Fruit fly (Drosophila melanogaster) whole organism, embryonic: ENCODE data around the gene CaBP1.

ENCODE experiments used
- CG10543 ChIP-seq: fragments of 200-800 bp; sonication (Bioruptor generic); optimal IDR thresholded peaks from 3 replicates; lab custom pipeline; 2017; ENCODE audit warnings: missing biosample characterization, mild to moderate bottlenecking, missing genetic modification characterization, moderate library complexity
- CG10565 ChIP-seq: fragments of 200-800 bp; sonication (Bioruptor generic); optimal IDR thresholded peaks from 3 replicates; lab custom pipeline; 2016; ENCODE audit warnings: missing biosample characterization, mild to moderate bottlenecking, missing genetic modification characterization
- CG11696 ChIP-seq: fragments of 200-800 bp; sonication (Bioruptor generic); IDR thresholded peaks from 2 replicates; pipeline ENCODE4 v1.3.6; 2022; ENCODE audit warnings: missing biosample characterization, missing genetic modification characterization
- CG1233 ChIP-seq: fragments of 200-800 bp; sonication (Bioruptor generic); optimal IDR thresholded peaks from 4 replicates; lab custom pipeline; 2018; ENCODE audit warnings: missing biosample characterization, mild to moderate bottlenecking, missing genetic modification characterization
- CG12942 ChIP-seq: fragments of 200-800 bp; sonication (Bioruptor generic); optimal IDR thresholded peaks from 3 replicates; lab custom pipeline; 2016; ENCODE audit warnings: missing biosample characterization, missing genetic modification characterization
- CG13287 ChIP-seq: fragments of 200-800 bp; sonication (Bioruptor generic); IDR thresholded peaks from 2 replicates; pipeline ENCODE4 v1.3.6; 2022; ENCODE audit warnings: missing biosample characterization, missing genetic modification characterization; ENCODE audit not compliant: partially characterized antibody
- CG17802 ChIP-seq: fragments of 200-800 bp; sonication (Bioruptor generic); optimal IDR thresholded peaks from 2 replicates; lab custom pipeline; 2018; ENCODE audit warnings: missing biosample characterization, mild to moderate bottlenecking, missing genetic modification characterization, moderate library complexity
- CG17912 ChIP-seq: fragments of 200-800 bp; sonication (Bioruptor generic); optimal IDR thresholded peaks from 2 replicates; lab custom pipeline; 2018; ENCODE audit warnings: missing biosample characterization, mild to moderate bottlenecking, missing genetic modification characterization
- CG18262 ChIP-seq: fragments of 200-800 bp; optimal IDR thresholded peaks from 3 replicates; lab custom pipeline; 2019; ENCODE audit warnings: missing biosample characterization, mild to moderate bottlenecking, missing genetic modification characterization, moderate library complexity
- CG2199 ChIP-seq: fragments of 200-800 bp; sonication (Bioruptor generic); IDR thresholded peaks from 3 replicates; pipeline ENCODE4 v1.3.6; 2022; ENCODE audit warnings: missing biosample characterization, missing genetic modification characterization
- CG3163 ChIP-seq: fragments of 200-800 bp; sonication (Bioruptor generic); optimal IDR thresholded peaks from 3 replicates; lab custom pipeline; 2016; ENCODE audit warnings: missing biosample characterization, missing genetic modification characterization
- CG3847 ChIP-seq: fragments of 200-800 bp; sonication (Bioruptor generic); IDR thresholded peaks from 2 replicates; pipeline ENCODE4 v1.3.6; 2022; ENCODE audit warnings: missing biosample characterization, missing genetic modification characterization
- CG4424 ChIP-seq: fragments of 200-800 bp; sonication (Bioruptor generic); optimal IDR thresholded peaks from 3 replicates; lab custom pipeline; 2016; ENCODE audit warnings: missing biosample characterization, missing genetic modification characterization
- CG7271 ChIP-seq: fragments of 200-800 bp; sonication (Bioruptor generic); optimal IDR thresholded peaks from 2 replicates; lab custom pipeline; 2018; ENCODE audit warnings: missing biosample characterization, mild to moderate bottlenecking, missing genetic modification characterization, moderate library complexity
- CG7839 ChIP-seq: fragments of 200-800 bp; sonication (Bioruptor generic); optimal IDR thresholded peaks from 3 replicates; lab custom pipeline; 2018; ENCODE audit warnings: missing biosample characterization, mild to moderate bottlenecking, missing genetic modification characterization, moderate library complexity
- D19A ChIP-seq: fragments of 200-800 bp; optimal IDR thresholded peaks from 3 replicates; lab custom pipeline; 2019; ENCODE audit warnings: missing biosample characterization, mild to moderate bottlenecking, missing genetic modification characterization, moderate library complexity
- Doc2 ChIP-seq: fragments of 200-800 bp; sonication (Bioruptor generic); IDR thresholded peaks from 2 replicates; pipeline ENCODE4 v1.3.6; 2022; ENCODE audit warnings: missing biosample characterization, missing genetic modification characterization
- E2f1 ChIP-seq: fragments of 200-800 bp; sonication (Bioruptor generic); IDR thresholded peaks from 2 replicates; pipeline ENCODE4 v1.3.6; 2022; ENCODE audit warnings: missing biosample characterization, missing genetic modification characterization
- Ets65A ChIP-seq: fragments of 200-800 bp; sonication (Bioruptor generic); peaks from one replicate; lab custom pipeline; 2016; ENCODE audit warnings: missing biosample characterization, missing genetic modification characterization
- HLH3B ChIP-seq: fragments of 200-800 bp; sonication (Bioruptor generic); IDR thresholded peaks from 2 replicates; pipeline ENCODE4 v1.3.6; 2022; ENCODE audit warnings: missing biosample characterization, missing genetic modification characterization
- Hr39 ChIP-seq: fragments of >200 bp; optimal IDR thresholded peaks from 2 replicates; lab custom pipeline; 2017
- Med ChIP-seq: fragments of 200-800 bp; sonication (Bioruptor generic); peaks from one replicate; lab custom pipeline; 2016; ENCODE audit warnings: missing biosample characterization, missing genetic modification characterization, mild to moderate bottlenecking, inconsistent platforms, moderate library complexity
- Mrtf ChIP-seq: fragments of 200-800 bp; sonication (Bioruptor generic); IDR thresholded peaks from 3 replicates; pipeline ENCODE4 v1.3.6; 2022; ENCODE audit warnings: missing biosample characterization, missing genetic modification characterization
- Neu2 ChIP-seq: fragments of 200-800 bp; sonication (Bioruptor generic); optimal IDR thresholded peaks from 3 replicates; lab custom pipeline; 2016; ENCODE audit warnings: missing biosample characterization, missing genetic modification characterization, borderline replicate concordance
- Poxn ChIP-seq: fragments of 200-800 bp; sonication (Bioruptor generic); IDR thresholded peaks from 2 replicates; pipeline ENCODE4 v1.3.6; 2022; ENCODE audit warnings: missing biosample characterization, missing genetic modification characterization
- Rx ChIP-seq: fragments of 200-800 bp; sonication (Bioruptor generic); IDR thresholded peaks from 2 replicates; pipeline ENCODE4 v1.3.6; 2022; ENCODE audit warnings: missing biosample characterization, missing genetic modification characterization
- Sox102F ChIP-seq: fragments of 200-800 bp; sonication (Bioruptor generic); optimal IDR thresholded peaks from 2 replicates; lab custom pipeline; 2018; ENCODE audit warnings: missing biosample characterization, mild to moderate bottlenecking, missing genetic modification characterization, moderate library complexity
- Tbp ChIP-seq: fragments of >200 bp; optimal IDR thresholded peaks from 2 replicates; lab custom pipeline; 2018; ENCODE audit warnings: missing biosample characterization, missing genetic modification characterization
- Xrp1 ChIP-seq: fragments of 200-800 bp; sonication (Bioruptor generic); IDR thresholded peaks from 2 replicates; pipeline ENCODE4 v1.3.6; 2022; ENCODE audit warnings: missing biosample characterization, missing genetic modification characterization
- aop ChIP-seq: fragments of 200-800 bp; sonication (Bioruptor generic); IDR thresholded peaks from 2 replicates; pipeline ENCODE4 v1.3.6; 2022; ENCODE audit warnings: missing biosample characterization, missing genetic modification characterization
- az2 ChIP-seq: fragments of 200-800 bp; sonication (Bioruptor generic); optimal IDR thresholded peaks from 3 replicates; lab custom pipeline; 2016; ENCODE audit warnings: missing biosample characterization, missing genetic modification characterization
- cas ChIP-seq: fragments of 200-800 bp; sonication (Bioruptor generic); IDR thresholded peaks from 2 replicates; pipeline ENCODE4 v1.3.6; 2022; ENCODE audit warnings: missing biosample characterization, missing genetic modification characterization
- cato ChIP-seq: fragments of 200-800 bp; sonication (Bioruptor generic); optimal IDR thresholded peaks from 2 replicates; lab custom pipeline; 2016; ENCODE audit warnings: missing biosample characterization, missing genetic modification characterization, borderline replicate concordance
- chinmo ChIP-seq: fragments of 200-800 bp; sonication (Bioruptor generic); IDR thresholded peaks from 4 replicates; pipeline ENCODE4 v1.3.6; 2022; ENCODE audit warnings: missing biosample characterization, missing genetic modification characterization; ENCODE audit not compliant: partially characterized antibody
- ci ChIP-seq: fragments of 200-800 bp; sonication (Bioruptor generic); IDR thresholded peaks from 3 replicates; pipeline ENCODE4 v1.3.6; 2022; ENCODE audit warnings: missing biosample characterization, missing genetic modification characterization
- crol ChIP-seq: fragments of 200-800 bp; sonication (Bioruptor generic); IDR thresholded peaks from 2 replicates; pipeline ENCODE4 v1.3.6; 2022; ENCODE audit warnings: missing biosample characterization, missing genetic modification characterization
- dan ChIP-seq: fragments of 200-800 bp; sonication (Bioruptor generic); IDR thresholded peaks from 2 replicates; pipeline ENCODE4 v1.3.6; 2022; ENCODE audit warnings: missing biosample characterization, missing genetic modification characterization
- lab ChIP-seq: fragments of 200-800 bp; sonication (Bioruptor generic); optimal IDR thresholded peaks from 3 replicates; lab custom pipeline; 2017; ENCODE audit warnings: missing biosample characterization, missing genetic modification characterization, mild to moderate bottlenecking, moderate library complexity, missing genetic modification reagents
- pzg ChIP-seq: fragments of 200-800 bp; sonication (Bioruptor generic); optimal IDR thresholded peaks from 3 replicates; lab custom pipeline; 2018; ENCODE audit warnings: missing biosample characterization, mild to moderate bottlenecking, missing genetic modification characterization, moderate library complexity
- seq ChIP-seq: fragments of 200-800 bp; sonication (Bioruptor generic); IDR thresholded peaks from 2 replicates; pipeline ENCODE4 v1.3.6; 2022; ENCODE audit warnings: missing biosample characterization, missing genetic modification characterization
- sr ChIP-seq: fragments of 200-800 bp; sonication (Bioruptor generic); IDR thresholded peaks from 3 replicates; pipeline ENCODE4 v1.3.6; 2022; ENCODE audit warnings: missing biosample characterization, missing genetic modification characterization
- stc ChIP-seq: fragments of 200-800 bp; sonication (Bioruptor generic); IDR thresholded peaks from 2 replicates; pipeline ENCODE4 v1.3.6; 2022; ENCODE audit warnings: missing biosample characterization, missing genetic modification characterization
- tin ChIP-seq: fragments of 200-800 bp; sonication (Bioruptor generic); optimal IDR thresholded peaks from 3 replicates; lab custom pipeline; 2016; ENCODE audit warnings: missing biosample characterization, missing genetic modification characterization
- trh ChIP-seq: fragments of 200-800 bp; sonication (Bioruptor generic); optimal IDR thresholded peaks from 2 replicates; lab custom pipeline; 2016; ENCODE audit warnings: missing biosample characterization, missing genetic modification characterization
- tup ChIP-seq: fragments of 200-800 bp; sonication (Bioruptor generic); optimal IDR thresholded peaks from 2 replicates; lab custom pipeline; 2016; ENCODE audit warnings: missing biosample characterization, mild to moderate bottlenecking, missing genetic modification characterization, moderate library complexity

The CaBP1 gene

DNA sequence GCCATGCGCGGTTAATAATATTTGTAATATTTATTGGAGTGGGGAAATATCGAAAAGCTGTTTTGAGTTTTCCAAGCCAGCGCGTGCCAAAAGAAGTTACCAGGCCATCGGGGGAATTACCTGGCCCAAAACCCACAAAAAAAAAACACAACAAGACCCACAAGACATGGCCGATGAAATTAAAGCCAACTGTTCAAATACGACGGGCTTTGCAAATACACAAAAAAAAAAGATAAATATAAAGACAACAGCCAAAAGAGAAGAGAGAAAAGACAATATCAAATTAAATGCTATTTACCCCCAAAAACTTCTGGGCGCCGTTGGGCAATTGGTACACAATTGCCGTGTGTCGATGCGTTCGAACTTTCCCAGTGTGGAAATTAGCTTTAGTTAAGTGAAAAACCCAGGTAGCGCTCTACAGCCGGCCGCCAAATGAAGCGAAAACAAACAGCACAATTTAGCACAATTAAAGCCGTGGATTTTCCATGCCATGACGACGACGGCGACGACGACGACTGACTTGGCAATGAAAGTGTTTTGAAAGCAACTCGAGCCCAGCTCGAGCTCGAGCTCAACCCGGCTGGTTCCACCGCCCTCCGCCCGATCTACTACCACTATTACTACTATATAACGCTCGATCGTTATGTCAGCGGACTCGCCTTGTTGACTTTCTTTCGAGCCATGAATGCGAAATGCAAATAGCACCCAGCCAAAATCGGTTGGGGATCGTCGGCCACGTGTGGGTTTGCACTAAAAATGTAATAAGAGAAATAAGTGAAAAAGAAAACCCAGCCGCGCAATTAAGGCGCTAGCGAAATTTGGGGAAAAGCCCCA is 38.5 kb downstream of the CaBP1 start (continued):
- TF ChIP-seq trh (GFP tag; lab: Kevin White, UChicago) (no peak), D19A (tag; lab: Kevin White, UChicago) (no peak), CG1233 (GFP tag; lab: Kevin White, UChicago) (peak; percentile 15), Doc2 (GFP tag; lab: Robert Waterston, UW) (no peak), CG3163 (GFP tag; lab: Kevin White, UChicago) (peak; percentile 12), CG11696 (GFP tag; lab: Robert Waterston, UW) (peak; percentile 56; the same call in 1 of the 2 replicates), CG4424 (no peak), CG10543 (GFP tag; lab: Kevin White, UChicago) (peak; percentile 79), pzg (GFP tag; lab: Kevin White, UChicago) (no peak)

DNA sequence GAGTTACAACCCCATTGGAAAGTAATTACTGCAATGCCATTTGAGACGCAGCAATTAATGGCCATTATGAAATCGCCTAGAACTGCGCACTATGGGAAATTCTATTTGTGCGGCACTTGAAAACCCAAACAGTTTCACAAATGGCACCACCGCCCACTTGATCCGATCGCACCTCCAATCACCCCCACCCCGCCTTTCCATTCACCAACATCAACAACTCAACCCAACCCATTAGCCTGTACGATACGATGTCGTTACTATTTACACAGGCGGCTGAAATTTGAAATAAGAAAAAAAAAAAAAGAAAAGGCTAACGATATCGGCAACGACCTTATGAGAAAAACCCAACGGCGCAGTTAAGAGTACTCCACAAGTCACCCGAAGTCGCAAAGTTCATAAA is 39.4 kb downstream of the CaBP1 start:
- TF ChIP-seq CG1233 (GFP tag; lab: Kevin White, UChicago) (no peak), CG7271 (tag; lab: Kevin White, UChicago) (no peak), ci (0 out of 3 replicates have a peak, but pooled peaks have one; percentile 23), sr (GFP tag; lab: Robert Waterston, UW) (0 out of 3 replicates have a peak, but pooled peaks have one; percentile 25), HLH3B (GFP tag; lab: Robert Waterston, UW) (0 out of 2 replicates have a peak, but pooled peaks have one; percentile 16), Neu2 (no peak), Sox102F (no peak), Ets65A (GFP tag; lab: Kevin White, UChicago) (peak; percentile 17), Med (GFP tag; lab: Kevin White, UChicago) (peak; percentile 52), tup (GFP tag; lab: Kevin White, UChicago) (no peak), seq (GFP tag; lab: Robert Waterston, UW) (0 out of 2 replicates have a peak, but pooled peaks have one; percentile 18), Rx (GFP tag; lab: Robert Waterston, UW) (no peak), cas (GFP tag; lab: Robert Waterston, UW) (no peak), crol (0 out of 2 replicates have a peak, but pooled peaks have one; percentile 50), lab (GFP tag; lab: Kevin White, UChicago) (peak; percentile 1)

DNA sequence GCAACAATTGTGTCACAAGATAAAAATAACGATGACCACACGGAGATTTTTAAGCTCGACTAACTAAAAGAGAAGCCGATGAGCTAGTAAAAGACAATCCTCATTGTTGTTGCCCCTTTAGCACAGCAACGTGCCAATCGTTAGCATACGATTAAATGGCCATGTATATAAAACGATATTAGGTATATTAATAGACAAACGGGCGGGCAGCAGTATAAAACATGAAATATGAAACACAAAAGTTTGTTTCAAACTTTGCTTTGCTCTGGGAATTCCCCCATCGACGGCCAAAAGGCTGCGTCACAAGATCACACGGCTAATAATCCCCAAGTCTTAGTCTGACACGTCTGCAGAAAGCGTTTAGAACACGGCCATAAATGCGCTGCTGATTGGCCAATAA is 40.1 kb downstream of the CaBP1 start:
- TF ChIP-seq CG18262 (no peak), CG7839 (tag; lab: Kevin White, UChicago) (no peak), CG17802 (tag; lab: Kevin White, UChicago) (no peak), CG10565 (no peak), stc (no peak), E2f1 (GFP tag; lab: Robert Waterston, UW) (no peak), CG12942 (no peak), az2 (GFP tag; lab: Kevin White, UChicago) (no peak), tin (GFP tag; lab: Kevin White, UChicago) (no peak), Poxn (GFP tag; lab: Robert Waterston, UW) (no peak), CG3847 (GFP tag; lab: Robert Waterston, UW) (no peak), CG13287 (GFP tag; lab: Robert Waterston, UW) (no peak), sr (GFP tag; lab: Robert Waterston, UW) (no peak), Tbp (GFP tag; lab: Kevin White, UChicago) (no peak), Med (GFP tag; lab: Kevin White, UChicago) (peak; percentile 64), aop (no peak), Xrp1 (GFP tag; lab: Robert Waterston, UW) (no peak), Mrtf (GFP tag; lab: Robert Waterston, UW) (no peak), chinmo (GFP tag; lab: Robert Waterston, UW) (0 out of 4 replicates have a peak, but pooled peaks have one; percentile 17), CG17912 (no peak), dan (GFP tag; lab: Robert Waterston, UW) (no peak), Hr39 (lab: Kevin White, UChicago) (no peak), cato (no peak), CG2199 (0 out of 3 replicates have a peak, but pooled peaks have one; percentile 50)
